Fruit fly (Drosophila melanogaster): Measurements from ENCODE around the gene Scsalpha1.

The Scsalpha1 gene

DNA sequence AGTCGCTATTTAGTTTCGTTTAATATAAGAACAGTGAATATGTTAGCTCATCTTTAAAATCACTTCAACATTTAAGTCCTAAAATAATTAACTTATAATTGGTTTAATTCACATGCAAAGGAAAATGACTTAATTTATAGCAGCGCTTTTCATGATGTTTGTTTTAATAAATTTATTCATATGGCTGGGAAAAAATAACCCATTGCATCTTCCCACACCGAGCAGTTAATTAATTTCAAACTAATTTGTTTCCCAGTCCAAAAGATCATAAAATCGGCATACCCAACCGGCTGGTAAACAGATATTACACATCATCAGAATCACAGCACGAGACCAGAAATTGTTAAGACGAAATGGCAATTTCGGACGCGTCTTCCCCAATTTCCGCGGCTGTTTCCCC is 43.2 kb upstream of the Scsalpha1 start (continued):
- TF ChIP-seq CG34376 (GFP tag; optimal IDR thresholded peaks at IDR 0.05), result no peak
- TF ChIP-seq NC2α (GFP tag; optimal IDR thresholded peaks at IDR 0.05), result no peak
- no peak for TF ChIP-seq crol (GFP tag; IDR thresholded peaks at IDR 0.05)
- TF ChIP-seq CG13424 (tag; optimal IDR thresholded peaks at IDR 0.05), result peak; percentile 52
- 0 out of 2 replicates have a peak, but pooled peaks have one; percentile 36 for TF ChIP-seq Ada2b (GFP tag; IDR thresholded peaks at IDR 0.05)
- peak; percentile 35; the same call in 1 of the 2 replicates for TF ChIP-seq sisA (GFP tag; IDR thresholded peaks at IDR 0.05)
- TF ChIP-seq Sox100B (GFP tag; optimal IDR thresholded peaks at IDR 0.05), result no peak
- no peak for TF ChIP-seq ro (GFP tag; IDR thresholded peaks at IDR 0.05)
- no peak for TF ChIP-seq CG12219 (GFP tag; optimal IDR thresholded peaks at IDR 0.05)
- no peak for TF ChIP-seq croc (GFP tag; conservative IDR thresholded peaks at IDR 0.05)
- TF ChIP-seq Dfd (GFP tag; optimal IDR thresholded peaks at IDR 0.05), result no peak
- peak; percentile 55 for TF ChIP-seq pho (GFP tag; optimal IDR thresholded peaks at IDR 0.05)
- TF ChIP-seq schlank (tag; optimal IDR thresholded peaks at IDR 0.05), result peak; percentile 49
- TF ChIP-seq btn (GFP tag; optimal IDR thresholded peaks at IDR 0.05), result no peak
- no peak for TF ChIP-seq nerfin-1 (tag; optimal IDR thresholded peaks at IDR 0.05)
- TF ChIP-seq NC2β (GFP tag; optimal IDR thresholded peaks at IDR 0.05), result no peak
- TF ChIP-seq CG7357 (GFP tag; IDR thresholded peaks at IDR 0.05), result no peak
- no peak for TF ChIP-seq cato (GFP tag; optimal IDR thresholded peaks at IDR 0.05; ENCODE audit: borderline replicate concordance)
- TF ChIP-seq sd (tag; optimal IDR thresholded peaks at IDR 0.05), result no peak
- TF ChIP-seq HLH4C (GFP tag; IDR thresholded peaks at IDR 0.05; ENCODE audit: partially characterized antibody), result no peak
- peak; percentile 16; the same call in 1 of the 2 replicates for TF ChIP-seq CG11247 (GFP tag; IDR thresholded peaks at IDR 0.05)
- TF ChIP-seq CG34422 (GFP tag; IDR thresholded peaks at IDR 0.05), result no peak
- TF ChIP-seq exex (tag; optimal IDR thresholded peaks at IDR 0.05), result no peak
- no peak for TF ChIP-seq salm (tag; optimal IDR thresholded peaks at IDR 0.05)
- TF ChIP-seq CG13894 (tag; optimal IDR thresholded peaks at IDR 0.05), result no peak
- TF ChIP-seq CG18262 (tag; optimal IDR thresholded peaks at IDR 0.05), result no peak
- TF ChIP-seq Blimp-1 (GFP tag; optimal IDR thresholded peaks at IDR 0.05), result no peak
- no peak for TF ChIP-seq Awh (GFP tag; IDR thresholded peaks at IDR 0.05)
- TF ChIP-seq otp (GFP tag; IDR thresholded peaks at IDR 0.05), result no peak
- no peak for TF ChIP-seq Asciz (GFP tag; optimal IDR thresholded peaks at IDR 0.05)
- no peak for TF ChIP-seq Opbp (GFP tag; IDR thresholded peaks at IDR 0.05; ENCODE audit: partially characterized antibody)
- TF ChIP-seq Aef1 (GFP tag; IDR thresholded peaks at IDR 0.05), result peak; percentile 45; the same call in 2 of the 3 replicates
- peak; percentile 8 for TF ChIP-seq Dip3 (GFP tag; optimal IDR thresholded peaks at IDR 0.05)
- no peak for TF ChIP-seq CG2202 (tag; optimal IDR thresholded peaks at IDR 0.05)
- TF ChIP-seq CG9609 (GFP tag; optimal IDR thresholded peaks at IDR 0.05), result peak; percentile 5
- TF ChIP-seq dimm (GFP tag; IDR thresholded peaks at IDR 0.05), result no peak
- TF ChIP-seq ash1 (GFP tag; optimal IDR thresholded peaks at IDR 0.05), result no peak
- no peak for TF ChIP-seq en (GFP tag; optimal IDR thresholded peaks at IDR 0.05)
- TF ChIP-seq nmo (GFP tag; optimal IDR thresholded peaks at IDR 0.05), result peak; percentile 37
- TF ChIP-seq wdn (GFP tag; IDR thresholded peaks at IDR 0.05), result peak; percentile 65
- TF ChIP-seq CG11723 (GFP tag; optimal IDR thresholded peaks at IDR 0.05), result no peak
- TF ChIP-seq lola (GFP tag; optimal IDR thresholded peaks at IDR 0.05), result no peak
- peak; percentile 67 for TF ChIP-seq CG10147 (GFP tag; optimal IDR thresholded peaks at IDR 0.05)
- TF ChIP-seq shn (GFP tag; optimal IDR thresholded peaks at IDR 0.05), result peak; percentile 23
- TF ChIP-seq CG2889 (GFP tag; IDR thresholded peaks at IDR 0.05), result 0 out of 3 replicates have a peak, but pooled peaks have one; percentile 35
- TF ChIP-seq CG12391 (tag; optimal IDR thresholded peaks at IDR 0.05), result peak; percentile 37
- no peak for TF ChIP-seq Hr78 (GFP tag; optimal IDR thresholded peaks at IDR 0.05)
- no peak for TF ChIP-seq kni (GFP tag; optimal IDR thresholded peaks at IDR 0.05)
- TF ChIP-seq tio (GFP tag; optimal IDR thresholded peaks at IDR 0.05), result no peak
- TF ChIP-seq az2 (GFP tag; optimal IDR thresholded peaks at IDR 0.05), result peak; percentile 25
- no peak for TF ChIP-seq Lhr (GFP tag; optimal IDR thresholded peaks at IDR 0.05)

Data from whole organism, embryonic.